Worm (Caenorhabditis elegans): ENCODE data around the gene Y57G7A.3.

DNA sequence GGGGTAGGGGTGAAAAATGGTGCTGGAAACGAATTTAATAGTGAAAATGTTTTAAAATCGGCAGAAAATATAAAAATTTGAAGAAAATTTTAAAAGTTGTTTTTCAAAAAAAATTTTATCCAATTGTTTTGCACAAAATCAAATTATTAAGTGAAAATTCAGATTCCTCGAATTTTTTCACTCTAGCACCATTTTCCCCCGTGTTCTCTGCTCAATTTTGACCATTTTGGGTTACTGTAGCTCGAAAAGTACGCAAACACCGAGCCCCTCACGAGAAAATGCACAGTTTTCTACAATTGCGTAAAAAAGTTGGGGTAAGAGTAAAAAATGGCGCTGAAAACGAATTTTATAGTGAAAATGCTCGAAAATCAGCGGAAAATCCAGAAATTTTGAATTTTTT lies 44.3 kb downstream of the Y57G7A.3 start:
- TF ChIP-seq mel-28 (tag; optimal IDR thresholded peaks at IDR 0.05; ENCODE audit: borderline replicate concordance) (no peak), aptf-2 (GFP tag; conservative IDR thresholded peaks at IDR 0.05) (no peak), rcor-1 (GFP tag; IDR thresholded peaks at IDR 0.05) (no peak), ceh-91 (GFP tag; IDR thresholded peaks at IDR 0.05) (no peak), lin-54 (GFP tag; optimal IDR thresholded peaks at IDR 0.05) (no peak), ceh-27 (GFP tag; optimal IDR thresholded peaks at IDR 0.05) (no peak), lin-40 (tag; optimal IDR thresholded peaks at IDR 0.05) (no peak), F55B11.4 (tag; optimal IDR thresholded peaks at IDR 0.05; ENCODE audit: borderline replicate concordance, insufficient read depth) (no peak)
